Fruit fly (Drosophila melanogaster) whole organism, embryonic: Measurements from ENCODE around the gene CG43999.

Experiments used
- Ada2b ChIP-seq: fragments of 200-800 bp; sonication (Bioruptor generic); IDR thresholded peaks from 2 replicates; pipeline ENCODE4 v1.3.6; 2022; ENCODE audit warnings: missing biosample characterization, missing genetic modification characterization
- Adf1 ChIP-seq: fragments of 200-800 bp; sonication (Bioruptor generic); IDR thresholded peaks from 2 replicates; pipeline ENCODE4 v1.3.6; 2022; ENCODE audit warnings: missing biosample characterization, missing genetic modification characterization
- C15 ChIP-seq: fragments of 200-800 bp; sonication (Bioruptor generic); IDR thresholded peaks from 3 replicates; pipeline ENCODE4 v1.3.6; 2022; ENCODE audit warnings: missing biosample characterization, missing genetic modification characterization
- CG10431 ChIP-seq: fragments of 200-800 bp; sonication (Bioruptor generic); optimal IDR thresholded peaks from 3 replicates; lab custom pipeline; 2018; ENCODE audit warnings: missing biosample characterization, mild to moderate bottlenecking, missing genetic modification characterization
- CG10462 ChIP-seq: fragments of 200-800 bp; sonication (Bioruptor generic); optimal IDR thresholded peaks from 2 replicates; lab custom pipeline; 2016; ENCODE audit warnings: missing biosample characterization, missing genetic modification characterization
- CG11398 ChIP-seq: fragments of 200-800 bp; sonication (Bioruptor generic); optimal IDR thresholded peaks from 2 replicates; lab custom pipeline; 2016; ENCODE audit warnings: missing biosample characterization, missing genetic modification characterization
- CG12391 ChIP-seq: fragments of 200-800 bp; sonication (Bioruptor generic); optimal IDR thresholded peaks from 3 replicates; lab custom pipeline; 2018; ENCODE audit warnings: missing biosample characterization, mild to moderate bottlenecking, missing genetic modification characterization, moderate library complexity
- CG12769 ChIP-seq: fragments of 200-800 bp; sonication (Bioruptor generic); optimal IDR thresholded peaks from 2 replicates; lab custom pipeline; 2019; ENCODE audit warnings: missing biosample characterization, mild to moderate bottlenecking, missing genetic modification characterization, moderate library complexity
- CG13287 ChIP-seq: fragments of 200-800 bp; sonication (Bioruptor generic); IDR thresholded peaks from 2 replicates; pipeline ENCODE4 v1.3.6; 2022; ENCODE audit warnings: missing biosample characterization, missing genetic modification characterization; ENCODE audit not compliant: partially characterized antibody
- CG14050 ChIP-seq: fragments of 200-800 bp; sonication (Bioruptor generic); IDR thresholded peaks from 3 replicates; pipeline ENCODE4 v1.3.6; 2022; ENCODE audit warnings: missing biosample characterization, missing genetic modification characterization
- CG15073 ChIP-seq: fragments of 200-800 bp; sonication (Bioruptor generic); optimal IDR thresholded peaks from 2 replicates; lab custom pipeline; 2016; ENCODE audit warnings: missing biosample characterization, missing genetic modification characterization
- CG17361 ChIP-seq: fragments of 200-800 bp; sonication (Bioruptor generic); IDR thresholded peaks from 3 replicates; pipeline ENCODE4 v1.3.6; 2022; ENCODE audit warnings: missing biosample characterization, missing genetic modification characterization
- CG31441 ChIP-seq: fragments of 200-800 bp; sonication (Bioruptor generic); IDR thresholded peaks from 2 replicates; pipeline ENCODE4 v1.3.6; 2022; ENCODE audit warnings: missing biosample characterization, missing genetic modification characterization
- CG3995 ChIP-seq: fragments of 200-800 bp; sonication (Bioruptor generic); optimal IDR thresholded peaks from 3 replicates; lab custom pipeline; 2016; ENCODE audit warnings: missing biosample characterization, missing genetic modification characterization
- CG5953 ChIP-seq: fragments of 200-800 bp; sonication (Bioruptor generic); IDR thresholded peaks from 2 replicates; pipeline ENCODE4 v1.3.6; 2022; ENCODE audit warnings: missing biosample characterization, missing genetic modification characterization
- CG8290 ChIP-seq, 3 experiments: fragments of 200-800 bp; sonication (Bioruptor generic); optimal IDR thresholded peaks; 2 replicates each; lab custom pipeline; 2016 to 2019; ENCODE audit warnings: missing biosample characterization in 3 of 3, missing genetic modification characterization in 3 of 3, mild to moderate bottlenecking in 2 of 3, moderate library complexity in 1 of 3
- CG8478 ChIP-seq: fragments of >200 bp; optimal IDR thresholded peaks from 2 replicates; lab custom pipeline; 2018
- CG9876 ChIP-seq: fragments of 200-800 bp; sonication (Bioruptor generic); optimal IDR thresholded peaks from 2 replicates; lab custom pipeline; 2016; ENCODE audit warnings: missing biosample characterization, missing genetic modification characterization
- Camta ChIP-seq: fragments of 200-800 bp; sonication (Bioruptor generic); optimal IDR thresholded peaks from 2 replicates; lab custom pipeline; 2016; ENCODE audit warnings: missing biosample characterization, missing genetic modification characterization
- Deaf1 ChIP-seq: fragments of 200-800 bp; optimal IDR thresholded peaks from 3 replicates; lab custom pipeline; 2019; ENCODE audit warnings: missing biosample characterization, mild to moderate bottlenecking, missing genetic modification characterization, moderate library complexity
- Med ChIP-seq: fragments of 200-800 bp; sonication (Bioruptor generic); peaks from one replicate; lab custom pipeline; 2016; ENCODE audit warnings: missing biosample characterization, missing genetic modification characterization, mild to moderate bottlenecking, inconsistent platforms, moderate library complexity
- Meics ChIP-seq: fragments of 200-800 bp; sonication (Bioruptor generic); optimal IDR thresholded peaks from 2 replicates; lab custom pipeline; 2017; ENCODE audit warnings: missing biosample characterization, mild to moderate bottlenecking, missing genetic modification characterization
- Oli ChIP-seq: fragments of 200-800 bp; sonication (Bioruptor generic); optimal IDR thresholded peaks from 2 replicates; lab custom pipeline; 2018; ENCODE audit warnings: missing biosample characterization, mild to moderate bottlenecking, missing genetic modification characterization, moderate library complexity
- PHDP ChIP-seq: fragments of 200-800 bp; sonication (Bioruptor generic); optimal IDR thresholded peaks from 3 replicates; lab custom pipeline; 2018; ENCODE audit warnings: missing biosample characterization, mild to moderate bottlenecking, missing genetic modification characterization, moderate library complexity
- Ssrp ChIP-seq: fragments of 200-800 bp; sonication (Bioruptor generic); optimal IDR thresholded peaks from 2 replicates; lab custom pipeline; 2018; ENCODE audit warnings: missing biosample characterization, mild to moderate bottlenecking, missing genetic modification characterization, moderate library complexity
- Trl ChIP-seq, 3 experiments: fragments of >200 bp in 2 of 3; fragments of 200-800 bp in 1 of 3; sonication (Bioruptor generic) in 1 of 3; optimal IDR thresholded peaks; 2 replicates in 1 of 3; 3 replicates in 2 of 3; lab custom pipeline; 2016 to 2017; ENCODE audit warnings: missing biosample characterization in 1 of 3, missing genetic modification characterization in 1 of 3
- abd-A ChIP-seq: fragments of 200-800 bp; sonication (Bioruptor generic); optimal IDR thresholded peaks from 3 replicates; lab custom pipeline; 2019; ENCODE audit warnings: missing biosample characterization, mild to moderate bottlenecking, missing genetic modification characterization, moderate library complexity
- ap ChIP-seq: fragments of 200-800 bp; sonication (Bioruptor generic); IDR thresholded peaks from 2 replicates; pipeline ENCODE4 v1.3.6; 2022; ENCODE audit warnings: missing biosample characterization, missing genetic modification characterization
- chm ChIP-seq: fragments of 200-800 bp; sonication (Bioruptor generic); IDR thresholded peaks from 2 replicates; pipeline ENCODE4 v1.3.6; 2022; ENCODE audit warnings: missing biosample characterization, missing genetic modification characterization
- danr ChIP-seq: fragments of 200-800 bp; sonication (Bioruptor generic); IDR thresholded peaks from 2 replicates; pipeline ENCODE4 v1.3.6; 2022; ENCODE audit warnings: missing biosample characterization, missing genetic modification characterization
- ems ChIP-seq: fragments of 200-800 bp; sonication (Bioruptor generic); optimal IDR thresholded peaks from 3 replicates; lab custom pipeline; 2016; ENCODE audit warnings: missing biosample characterization, missing genetic modification characterization
- ewg ChIP-seq: fragments of 200-800 bp; sonication (Bioruptor generic); optimal IDR thresholded peaks from 3 replicates; lab custom pipeline; 2017; ENCODE audit warnings: mild to moderate bottlenecking, missing biosample characterization, missing genetic modification reagents, missing genetic modification characterization
- fu2 ChIP-seq: fragments of 200-800 bp; sonication (Bioruptor generic); optimal IDR thresholded peaks from 2 replicates; lab custom pipeline; 2016; ENCODE audit warnings: missing biosample characterization, missing genetic modification characterization
- gcm2 ChIP-seq: fragments of 200-800 bp; sonication (Bioruptor generic); optimal IDR thresholded peaks from 2 replicates; lab custom pipeline; 2016; ENCODE audit warnings: missing biosample characterization, missing genetic modification characterization
- hbn ChIP-seq: fragments of 200-800 bp; sonication (Bioruptor generic); IDR thresholded peaks from 2 replicates; pipeline ENCODE4 v1.3.6; 2022; ENCODE audit warnings: missing biosample characterization, missing genetic modification characterization; ENCODE audit not compliant: partially characterized antibody
- jigr1 ChIP-seq: fragments of 200-800 bp; sonication (Bioruptor generic); IDR thresholded peaks from 3 replicates; pipeline ENCODE4 v1.3.6; 2022; ENCODE audit warnings: missing biosample characterization, missing genetic modification characterization
- jing ChIP-seq: fragments of 200-800 bp; sonication (Bioruptor generic); optimal IDR thresholded peaks from 2 replicates; lab custom pipeline; 2018; ENCODE audit warnings: missing biosample characterization, mild to moderate bottlenecking, missing genetic modification characterization
- mirr ChIP-seq: fragments of 200-800 bp; sonication (Bioruptor generic); optimal IDR thresholded peaks from 3 replicates; lab custom pipeline; 2018; ENCODE audit warnings: missing biosample characterization, mild to moderate bottlenecking, missing genetic modification characterization
- nom ChIP-seq: fragments of 200-800 bp; sonication (Bioruptor generic); optimal IDR thresholded peaks from 2 replicates; lab custom pipeline; 2017; ENCODE audit warnings: missing biosample characterization, missing genetic modification characterization, mild to moderate bottlenecking, moderate library complexity, missing genetic modification reagents
- onecut ChIP-seq: fragments of 200-800 bp; sonication (Bioruptor generic); IDR thresholded peaks from 2 replicates; pipeline ENCODE4 v1.3.6; 2022; ENCODE audit warnings: missing biosample characterization, missing genetic modification characterization
- ranshi ChIP-seq: fragments of 200-800 bp; sonication (Bioruptor generic); IDR thresholded peaks from 2 replicates; pipeline ENCODE4 v1.3.6; 2022; ENCODE audit warnings: missing biosample characterization, missing genetic modification characterization
- sd ChIP-seq: fragments of 200-800 bp; sonication (Bioruptor generic); optimal IDR thresholded peaks from 3 replicates; lab custom pipeline; 2018; ENCODE audit warnings: missing biosample characterization, mild to moderate bottlenecking, missing genetic modification characterization, moderate library complexity
- sens ChIP-seq: fragments of 200-800 bp; sonication (Bioruptor generic); peaks from one replicate; lab custom pipeline; 2016; ENCODE audit warnings: missing biosample characterization, missing genetic modification characterization
- sqz ChIP-seq: fragments of 200-800 bp; sonication (Bioruptor generic); optimal IDR thresholded peaks from 3 replicates; lab custom pipeline; 2018; ENCODE audit warnings: missing biosample characterization, mild to moderate bottlenecking, missing genetic modification characterization
- sr ChIP-seq: fragments of 200-800 bp; sonication (Bioruptor generic); IDR thresholded peaks from 3 replicates; pipeline ENCODE4 v1.3.6; 2022; ENCODE audit warnings: missing biosample characterization, missing genetic modification characterization
- tap ChIP-seq: fragments of 200-800 bp; optimal IDR thresholded peaks from 3 replicates; lab custom pipeline; 2019; ENCODE audit warnings: missing biosample characterization, mild to moderate bottlenecking, missing genetic modification characterization, moderate library complexity
- vnd ChIP-seq: fragments of 200-800 bp; sonication (Bioruptor generic); IDR thresholded peaks from 3 replicates; pipeline ENCODE4 v1.3.6; 2022; ENCODE audit warnings: missing biosample characterization, missing genetic modification characterization; ENCODE audit not compliant: partially characterized antibody
- wor ChIP-seq: fragments of 200-800 bp; sonication (Bioruptor generic); IDR thresholded peaks from 2 replicates; pipeline ENCODE4 v1.3.6; 2022; ENCODE audit warnings: missing biosample characterization, missing genetic modification characterization

The CG43999 gene

dm6 chr3R:23969449-23969848 lies 40.6 kb upstream of the CG43999 start (continued):
- TF ChIP-seq wor (GFP tag; lab: Robert Waterston, UW) (peak; percentile 26; the same call in 1 of the 2 replicates), sqz (peak; percentile 39), CG9876 (GFP tag; lab: Kevin White, UChicago) (no peak), CG14050 (GFP tag; lab: Robert Waterston, UW) (peak; percentile 20; the same call in 1 of the 3 replicates), C15 (GFP tag; lab: Robert Waterston, UW) (0 out of 3 replicates have a peak, but pooled peaks have one; percentile 32), CG3995 (GFP tag; lab: Kevin White, UChicago) (no peak), Oli (tag; lab: Kevin White, UChicago) (peak; percentile 54), CG13287 (GFP tag; lab: Robert Waterston, UW) (no peak), nom (GFP tag; lab: Kevin White, UChicago) (no peak), jing (GFP tag; lab: Kevin White, UChicago) (no peak), mirr (GFP tag; lab: Kevin White, UChicago) (no peak), CG17361 (GFP tag; lab: Robert Waterston, UW) (peak; percentile 70; the same call in 2 of the 3 replicates), jigr1 (GFP tag; lab: Robert Waterston, UW) (no peak), Camta (GFP tag; lab: Kevin White, UChicago) (no peak), CG10431 (GFP tag; lab: Kevin White, UChicago) (no peak), chm (GFP tag; lab: Robert Waterston, UW) (no peak), Meics (GFP tag; lab: Kevin White, UChicago) (peak; percentile 41), Ssrp (peak; percentile 51), gcm2 (GFP tag; lab: Kevin White, UChicago) (no peak), fu2 (GFP tag; lab: Kevin White, UChicago) (no peak), PHDP (tag; lab: Kevin White, UChicago) (peak; percentile 67), tap (tag; lab: Kevin White, UChicago) (peak; percentile 57), ranshi (GFP tag; lab: Robert Waterston, UW) (peak; percentile 26; the same call in 1 of the 2 replicates), CG10462 (GFP tag; lab: Kevin White, UChicago) (no peak)

- TF ChIP-seq CG12391 (no peak), hbn (GFP tag; lab: Robert Waterston, UW) (no peak), ap (GFP tag; lab: Robert Waterston, UW) (no peak), CG8290 (GFP tag; optimal IDR thresholded peaks at IDR 0.05; lab: Kevin White, UChicago) (peak; percentile 71), CG8290 (tag; optimal IDR thresholded peaks at IDR 0.05; lab: Kevin White, UChicago) (peak; percentile 28 to 90), CG8478 (lab: Kevin White, UChicago) (no peak), Med (GFP tag; lab: Kevin White, UChicago) (peak; percentile 55), sens (GFP tag; lab: Kevin White, UChicago) (peak; percentile 66), sd (peak; percentile 1), sr (peak; percentile 93), abd-A (tag; lab: Kevin White, UChicago) (peak; percentile 63), Deaf1 (peak; percentile 73), Ada2b (no peak), Adf1 (peak; percentile 29; the same call in 1 of the 2 replicates), Trl (optimal IDR thresholded peaks at IDR 0.05; lab: Kevin White, UChicago) (peak; percentile 67 to 81), Trl (GFP tag; optimal IDR thresholded peaks at IDR 0.05; lab: Kevin White, UChicago) (no peak), CG31441 (GFP tag; lab: Robert Waterston, UW) (no peak), CG12769 (tag; lab: Kevin White, UChicago) (peak; percentile 61), CG5953 (no peak), ewg (GFP tag; lab: Kevin White, UChicago) (peak; percentile 76), vnd (GFP tag; lab: Robert Waterston, UW) (no peak), CG11398 (GFP tag; lab: Kevin White, UChicago) (no peak), danr (GFP tag; lab: Robert Waterston, UW) (0 out of 2 replicates have a peak, but pooled peaks have one; percentile 18), onecut (GFP tag; lab: Robert Waterston, UW) (peak; percentile 57; the same call in 1 of the 2 replicates), CG15073 (GFP tag; lab: Kevin White, UChicago) (peak; percentile 70), ems (no peak)
These were observed 36.3 kb upstream of the CG43999 start for dm6 chr3R:23964913-23965718.
